Worm (Caenorhabditis elegans): ENCODE measurements around the gene F53H1.3.

ce11 chrIV:1359125-1359524, 30.2 kb downstream of the F53H1.3 start, which contains the start of gene col-105:
- TF ChIP-seq ama-1 (optimal IDR thresholded peaks at IDR 0.05) (no peak), hnd-1 (tag; optimal IDR thresholded peaks at IDR 0.05) (no peak), hmbx-1 (tag; optimal IDR thresholded peaks at IDR 0.05) (no peak), ceh-13 (GFP tag; optimal IDR thresholded peaks at IDR 0.05) (no peak), flt-1 (GFP tag; IDR thresholded peaks at IDR 0.05) (no peak)
